Worm (Caenorhabditis elegans) whole organism, L4 larva: ENCODE measurements around the gene srlf-27.
A peak's percentile ranks its signal among the peaks of the same experiment; 100 is the strongest.

Experiments
- F10B5.3 ChIP-seq: sonication (generic microtip); optimal IDR thresholded peaks from 2 replicates; lab custom pipeline; 2016; ENCODE audit warnings: mild to moderate bottlenecking, missing genetic modification characterization, missing compliant biosample characterization
- R02D3.7 ChIP-seq: fragments of 150-350 bp; sonication (generic microtip); optimal IDR thresholded peaks from 3 replicates; lab custom pipeline; 2014; ENCODE audit warnings: missing biosample characterization, missing genetic modification characterization
- T20F7.1 ChIP-seq: fragments of 200-800 bp; sonication (Bioruptor generic); optimal IDR thresholded peaks from 2 replicates; lab custom pipeline; 2018; ENCODE audit warnings: mild to moderate bottlenecking, missing genetic modification characterization, missing compliant biosample characterization
- T26A8.4 ChIP-seq: fragments of 200-800 bp; sonication (Bioruptor generic); IDR thresholded peaks from 2 replicates; pipeline ENCODE4 v1.3.6; 2022; ENCODE audit warnings: missing genetic modification characterization, missing compliant biosample characterization
- Y105C5A.15 ChIP-seq: fragments of 200-800 bp; sonication (Bioruptor generic); IDR thresholded peaks from 2 replicates; pipeline ENCODE4 v1.3.6; 2022; ENCODE audit warnings: missing genetic modification characterization, missing compliant biosample characterization
- ZK546.5 ChIP-seq, 2 experiments: sonication (generic microtip); optimal IDR thresholded peaks; 2 replicates each; lab custom pipeline; 2017; ENCODE audit warnings: missing biosample characterization in 2 of 2, missing genetic modification characterization in 2 of 2
- aha-1 ChIP-seq: fragments of 150-350 bp; peaks from one replicate; lab custom pipeline; 2014; ENCODE audit warnings: missing biosample characterization, missing genetic modification characterization
- aly-2 ChIP-seq: sonication (generic microtip); optimal IDR thresholded peaks from 2 replicates; lab custom pipeline; 2018; ENCODE audit warnings: missing biosample characterization, missing genetic modification characterization
- arid-1 ChIP-seq: fragments of 200-800 bp; sonication (Bioruptor generic); conservative IDR thresholded peaks from 2 replicates; pipeline ENCODE4 v1.3.6; 2022; ENCODE audit warnings: missing genetic modification reagents, missing genetic modification characterization, missing compliant biosample characterization
- attf-4 ChIP-seq: sonication (generic microtip); optimal IDR thresholded peaks from 3 replicates; lab custom pipeline; 2017; ENCODE audit warnings: missing biosample characterization, missing genetic modification characterization
- ceh-32 ChIP-seq: sonication (generic microtip); optimal IDR thresholded peaks from 2 replicates; lab custom pipeline; 2016; ENCODE audit warnings: mild to moderate bottlenecking, missing genetic modification characterization, missing compliant biosample characterization; ENCODE audit not compliant: poor library complexity
- ctbp-1 ChIP-seq: fragments of 200-800 bp; sonication (Bioruptor generic); IDR thresholded peaks from 2 replicates; pipeline ENCODE4 v1.3.6; 2022; ENCODE audit warnings: missing genetic modification reagents, missing genetic modification characterization, missing compliant biosample characterization
- daf-16 ChIP-seq, 3 experiments: sonication (generic microtip); optimal IDR thresholded peaks; 2 replicates each; lab custom pipeline; 2016 to 2017; ENCODE audit warnings: missing genetic modification characterization in 3 of 3, missing genetic modification reagents in 3 of 3, mild to moderate bottlenecking in 2 of 3, missing compliant biosample characterization in 2 of 3, missing biosample characterization in 1 of 3, moderate library complexity in 1 of 3
- daf-8 ChIP-seq: fragments of 200-800 bp; sonication (Bioruptor generic); IDR thresholded peaks from 2 replicates; pipeline ENCODE4 v1.3.6; 2022; ENCODE audit warnings: missing genetic modification characterization, missing compliant biosample characterization
- dmd-8 ChIP-seq: fragments of 200-800 bp; sonication (Bioruptor generic); IDR thresholded peaks from 2 replicates; pipeline ENCODE4 v1.3.6; 2022; ENCODE audit warnings: missing genetic modification characterization, missing compliant biosample characterization
- dpl-1 ChIP-seq: fragments of 150-350 bp; optimal IDR thresholded peaks from 2 replicates; lab custom pipeline; 2014; ENCODE audit warnings: missing biosample characterization, missing genetic modification reagents, missing genetic modification characterization
- egl-27 ChIP-seq: sonication (generic microtip); optimal IDR thresholded peaks from 3 replicates; lab custom pipeline; 2017; ENCODE audit warnings: missing biosample characterization, missing genetic modification reagents, missing genetic modification characterization
- fos-1 ChIP-seq: fragments of 150-350 bp; optimal IDR thresholded peaks from 2 replicates; lab custom pipeline; 2014; ENCODE audit warnings: missing biosample characterization, missing genetic modification characterization
- hif-1 ChIP-seq, 2 experiments: sonication (generic microtip); optimal IDR thresholded peaks; 2 replicates each; lab custom pipeline; 2016 to 2017; ENCODE audit warnings: missing compliant biosample characterization in 2 of 2, missing genetic modification characterization in 2 of 2, missing genetic modification reagents in 2 of 2, missing genotype in 2 of 2, mild to moderate bottlenecking in 1 of 2
- hlh-11 ChIP-seq: fragments of 200-800 bp; sonication (Bioruptor generic); optimal IDR thresholded peaks from 2 replicates; lab custom pipeline; 2018; ENCODE audit warnings: mild to moderate bottlenecking, missing genetic modification characterization, missing compliant biosample characterization
- jun-1 ChIP-seq: fragments of 150-350 bp; optimal IDR thresholded peaks from 2 replicates; lab custom pipeline; 2014; ENCODE audit warnings: missing biosample characterization, missing genetic modification reagents, missing genetic modification characterization
- lin-13 ChIP-seq: fragments of 150-350 bp; optimal IDR thresholded peaks from 2 replicates; lab custom pipeline; 2014; ENCODE audit warnings: missing biosample characterization, missing genetic modification reagents, missing genetic modification characterization
- lin-38 ChIP-seq: fragments of 200-800 bp; sonication (Bioruptor generic); IDR thresholded peaks from 2 replicates; pipeline ENCODE4 v1.3.6; 2022; ENCODE audit warnings: missing genetic modification reagents, missing genetic modification characterization, missing compliant biosample characterization
- lir-3 ChIP-seq: sonication (generic microtip); optimal IDR thresholded peaks from 2 replicates; lab custom pipeline; 2016; ENCODE audit warnings: mild to moderate bottlenecking, missing genetic modification characterization, missing compliant biosample characterization
- mdl-1 ChIP-seq, 2 experiments: fragments of 150-350 bp in 1 of 2; sonication (generic microtip) in 1 of 2; optimal IDR thresholded peaks; 2 replicates each; lab custom pipeline; 2014 to 2017; ENCODE audit warnings: missing biosample characterization in 2 of 2, missing genetic modification characterization in 2 of 2
- mep-1 ChIP-seq: fragments of 150-350 bp; sonication (generic microtip); optimal IDR thresholded peaks from 3 replicates; lab custom pipeline; 2014; ENCODE audit warnings: missing biosample characterization, missing genetic modification characterization
- nhr-102 ChIP-seq: sonication (generic microtip); optimal IDR thresholded peaks from 2 replicates; lab custom pipeline; 2016; ENCODE audit warnings: mild to moderate bottlenecking, missing genetic modification characterization, moderate library complexity, missing compliant biosample characterization
- nhr-111 ChIP-seq: fragments of 200-800 bp; sonication (Bioruptor generic); optimal IDR thresholded peaks from 2 replicates; lab custom pipeline; 2018; ENCODE audit warnings: mild to moderate bottlenecking, missing genetic modification characterization, missing compliant biosample characterization
- nhr-237 ChIP-seq: sonication (generic microtip); optimal IDR thresholded peaks from 2 replicates; lab custom pipeline; 2017; ENCODE audit warnings: missing biosample characterization, missing genetic modification characterization
- nhr-25 ChIP-seq: sonication (generic microtip); optimal IDR thresholded peaks from 2 replicates; lab custom pipeline; 2017; ENCODE audit warnings: missing genetic modification characterization, mild to moderate bottlenecking, missing compliant biosample characterization, antibody characterized with exemption, moderate library complexity, borderline replicate concordance; ENCODE audit not compliant: insufficient read depth
- nhr-41 ChIP-seq: fragments of 200-800 bp; sonication (Bioruptor generic); IDR thresholded peaks from 2 replicates; pipeline ENCODE4 v1.3.6; 2022; ENCODE audit warnings: missing genetic modification reagents, missing genetic modification characterization, missing compliant biosample characterization
- nhr-48 ChIP-seq: sonication (generic microtip); optimal IDR thresholded peaks from 2 replicates; lab custom pipeline; 2016; ENCODE audit warnings: mild to moderate bottlenecking, missing genetic modification characterization, missing compliant biosample characterization
- saeg-2 ChIP-seq: fragments of 200-800 bp; sonication (Bioruptor generic); IDR thresholded peaks from 2 replicates; pipeline ENCODE4 v1.3.6; 2022; ENCODE audit warnings: missing genetic modification reagents, missing genetic modification characterization, missing compliant biosample characterization
- skn-1 ChIP-seq: fragments of 150-350 bp; optimal IDR thresholded peaks from 2 replicates; lab custom pipeline; 2014; ENCODE audit warnings: missing biosample characterization, missing genetic modification characterization
- vab-7 ChIP-seq: fragments of 200-800 bp; sonication (Bioruptor generic); IDR thresholded peaks from 2 replicates; pipeline ENCODE4 v1.3.6; 2022; ENCODE audit warnings: missing genetic modification reagents, missing genetic modification characterization, missing compliant biosample characterization
- zfp-3 ChIP-seq: fragments of 200-800 bp; sonication (Bioruptor generic); conservative IDR thresholded peaks from 2 replicates; pipeline ENCODE4 v1.3.6; 2022; ENCODE audit warnings: missing genetic modification reagents, missing genetic modification characterization, missing compliant biosample characterization
- zip-2 ChIP-seq: fragments of 150-350 bp; optimal IDR thresholded peaks from 2 replicates; lab custom pipeline; 2014; ENCODE audit warnings: missing biosample characterization, missing genetic modification characterization
- ztf-11 ChIP-seq: fragments of 150-350 bp; optimal IDR thresholded peaks from 2 replicates; lab custom pipeline; 2014; ENCODE audit warnings: missing biosample characterization, missing genetic modification characterization

The srlf-27 gene

ce11 chrIV:14610942-14611724, 26.4 kb upstream of the srlf-27 start (continued):
- TF ChIP-seq lin-13 (peak; percentile 22), attf-4 (tag; lab: Kevin White, UChicago) (no peak), saeg-2 (GFP tag; lab: Robert Waterston, UW) (no peak), skn-1 (tag; lab: Kevin White, UChicago) (no peak), mdl-1 (tag; optimal IDR thresholded peaks at IDR 0.05; lab: Kevin White, UChicago) (peak; percentile 21 to 58), fos-1 (tag; lab: Kevin White, UChicago) (no peak), zip-2 (tag; lab: Kevin White, UChicago) (no peak), nhr-102 (tag; lab: Kevin White, UChicago) (peak; percentile 23), nhr-41 (GFP tag; lab: Robert Waterston, UW) (no peak), nhr-111 (GFP tag; lab: Kevin White, UChicago) (no peak), hif-1 (tag; optimal IDR thresholded peaks at IDR 0.05; lab: Kevin White, UChicago) (peak in 1 of 2 experiments; percentile 30), zfp-3 (0 out of 2 replicates have a peak, but pooled peaks have one; percentile 60), nhr-25 (tag; lab: Kevin White, UChicago) (peak; percentile 75), ZK546.5 (tag; optimal IDR thresholded peaks at IDR 0.05; lab: Kevin White, UChicago) (no peak), arid-1 (GFP tag; lab: Robert Waterston, UW) (0 out of 2 replicates have a peak, but pooled peaks have one; percentile 4), daf-8 (GFP tag; lab: Robert Waterston, UW) (no peak), lir-3 (tag; lab: Kevin White, UChicago) (peak; percentile 33), F10B5.3 (tag; lab: Kevin White, UChicago) (no peak), T26A8.4 (0 out of 2 replicates have a peak, but pooled peaks have one; percentile 64), ctbp-1 (peak; percentile 53; the same call in 1 of the 2 replicates), vab-7 (GFP tag; lab: Robert Waterston, UW) (0 out of 2 replicates have a peak, but pooled peaks have one; percentile 14), mep-1 (tag; lab: Kevin White, UChicago) (peak; percentile 73), egl-27 (tag; lab: Kevin White, UChicago) (no peak), ztf-11 (tag; lab: Kevin White, UChicago) (no peak), dpl-1 (GFP tag; lab: Kevin White, UChicago) (peak; percentile 5), aly-2 (tag; lab: Kevin White, UChicago) (no peak), daf-16 (GFP tag; optimal IDR thresholded peaks at IDR 0.05; lab: Kevin White, UChicago) (peak; percentile 47 to 51), daf-16 (tag; optimal IDR thresholded peaks at IDR 0.05; lab: Kevin White, UChicago) (peak; percentile 80), R02D3.7 (tag; lab: Kevin White, UChicago) (no peak), hlh-11 (tag; lab: Kevin White, UChicago) (peak; percentile 84), dmd-8 (GFP tag; lab: Robert Waterston, UW) (no peak), ceh-32 (tag; lab: Kevin White, UChicago) (no peak), jun-1 (tag; lab: Kevin White, UChicago) (peak; percentile 32), lin-38 (GFP tag; lab: Robert Waterston, UW) (peak; percentile 53; the same call in 1 of the 2 replicates), aha-1 (tag; lab: Kevin White, UChicago) (peak; percentile 98), nhr-237 (tag; lab: Kevin White, UChicago) (no peak), T20F7.1 (no peak), nhr-48 (tag; lab: Kevin White, UChicago) (peak; percentile 93), Y105C5A.15 (GFP tag; lab: Robert Waterston, UW) (0 out of 2 replicates have a peak, but pooled peaks have one; percentile 52)
